Worm (Caenorhabditis elegans): ENCODE measurements around the gene nspb-5.

Gene nspb-5

ce11 chrIV:6639880-6640279, 41.0 kb downstream of the nspb-5 start, which contains the start of gene C01B10.6:
C01B10.6 (plus strand) TSS chrIV:6640180.
- TF ChIP-seq F13C5.2 (tag; optimal IDR thresholded peaks at IDR 0.05) (no peak), scrt-1 (GFP tag; IDR thresholded peaks at IDR 0.05) (no peak), tbx-11 (GFP tag; IDR thresholded peaks at IDR 0.05) (no peak), B0310.2 (tag; optimal IDR thresholded peaks at IDR 0.05) (no peak)

DNA sequence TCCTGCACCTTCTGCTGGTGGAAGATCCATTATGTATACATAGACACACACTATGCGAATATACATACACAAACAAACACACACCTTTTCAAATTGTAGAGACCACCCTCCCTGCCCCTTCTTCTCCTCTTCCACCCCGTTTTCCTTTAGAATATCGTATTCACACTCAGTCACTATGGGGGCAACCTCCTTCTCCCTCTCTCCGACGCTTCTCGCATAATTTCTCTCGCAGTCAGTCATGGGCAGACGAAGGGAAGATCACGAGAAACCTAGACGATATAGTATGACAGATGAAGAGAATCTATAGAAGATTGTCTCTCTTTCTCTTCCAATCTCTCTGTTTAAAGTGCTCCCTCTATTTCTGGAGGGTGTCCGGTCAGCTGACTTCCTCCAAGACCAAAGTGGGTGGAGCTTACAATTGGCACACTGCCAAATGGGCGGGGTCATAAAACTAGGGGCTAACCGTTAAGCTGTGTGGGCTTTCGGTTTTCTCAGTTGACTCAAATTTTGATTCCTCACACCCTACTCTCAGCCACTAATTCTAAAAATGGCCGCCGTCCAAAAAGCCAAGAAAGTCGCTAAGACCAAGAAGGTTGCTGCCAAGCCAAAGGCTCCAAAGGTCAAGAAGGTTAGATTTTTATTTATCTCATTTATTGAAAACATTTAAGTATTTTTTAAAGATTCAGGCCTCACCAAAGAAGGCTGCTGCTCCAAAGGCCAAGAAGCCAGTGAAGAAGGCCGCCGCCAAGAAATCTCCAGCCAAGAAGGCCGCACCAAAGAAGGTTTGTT, 47.2 kb downstream of the nspb-5 start, which contains the start of gene hil-7:
hil-7 (plus strand) TSS at position 446 of the 789 bp plus-strand sequence.
- TF ChIP-seq aly-1 (tag; optimal IDR thresholded peaks at IDR 0.05) (peak; percentile 61), ceh-13 (GFP tag; optimal IDR thresholded peaks at IDR 0.05) (no peak), hnd-1 (tag; optimal IDR thresholded peaks at IDR 0.05) (no peak), hmg-4 (GFP tag; optimal IDR thresholded peaks at IDR 0.05) (peak; percentile 63), ama-1 (optimal IDR thresholded peaks at IDR 0.05) (peak; percentile 90), tbx-11 (GFP tag; IDR thresholded peaks at IDR 0.05) (no peak), B0310.2 (tag; optimal IDR thresholded peaks at IDR 0.05) (no peak), scrt-1 (GFP tag; IDR thresholded peaks at IDR 0.05) (no peak), tra-4 (tag; optimal IDR thresholded peaks at IDR 0.05) (no peak), F13C5.2 (tag; optimal IDR thresholded peaks at IDR 0.05) (peak; percentile 12), tbx-37 (GFP tag; conservative IDR thresholded peaks at IDR 0.05) (no peak)

DNA sequence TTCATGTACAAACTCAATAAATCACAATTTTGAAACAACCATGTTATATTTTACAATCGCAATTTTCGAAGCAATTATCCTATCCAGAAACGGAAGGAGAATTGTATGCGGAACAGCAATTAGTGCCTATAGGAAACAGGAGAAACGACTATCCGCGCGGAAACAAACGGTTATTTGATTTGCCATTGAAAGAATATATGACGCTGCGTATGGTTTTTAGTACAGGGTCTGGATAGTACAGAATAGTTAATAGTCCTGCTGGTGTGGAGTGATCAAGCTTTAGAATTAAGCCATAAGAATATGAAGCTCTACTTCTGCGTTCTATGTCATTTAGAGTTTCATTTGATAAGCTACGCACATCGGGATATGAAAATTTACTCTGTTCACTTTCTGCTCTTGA, 48.1 kb downstream of the nspb-5 start:
- no peak for TF ChIP-seq B0310.2 (tag; optimal IDR thresholded peaks at IDR 0.05)
- no peak for TF ChIP-seq aly-1 (tag; optimal IDR thresholded peaks at IDR 0.05)
- no peak for TF ChIP-seq flt-1 (GFP tag; IDR thresholded peaks at IDR 0.05)
- no peak for TF ChIP-seq pes-1 (GFP tag; IDR thresholded peaks at IDR 0.05)
- no peak for TF ChIP-seq hmbx-1 (tag; optimal IDR thresholded peaks at IDR 0.05)
- no peak for TF ChIP-seq ceh-13 (GFP tag; optimal IDR thresholded peaks at IDR 0.05)
- TF ChIP-seq tbx-37 (GFP tag; conservative IDR thresholded peaks at IDR 0.05) = 0 out of 2 replicates have a peak, but pooled peaks have one; percentile 13
- TF ChIP-seq scrt-1 (GFP tag; IDR thresholded peaks at IDR 0.05) = no peak
- TF ChIP-seq tra-4 (tag; optimal IDR thresholded peaks at IDR 0.05) = no peak
- no peak for TF ChIP-seq hnd-1 (tag; optimal IDR thresholded peaks at IDR 0.05)
- TF ChIP-seq ama-1 (optimal IDR thresholded peaks at IDR 0.05) = peak; percentile 57

DNA sequence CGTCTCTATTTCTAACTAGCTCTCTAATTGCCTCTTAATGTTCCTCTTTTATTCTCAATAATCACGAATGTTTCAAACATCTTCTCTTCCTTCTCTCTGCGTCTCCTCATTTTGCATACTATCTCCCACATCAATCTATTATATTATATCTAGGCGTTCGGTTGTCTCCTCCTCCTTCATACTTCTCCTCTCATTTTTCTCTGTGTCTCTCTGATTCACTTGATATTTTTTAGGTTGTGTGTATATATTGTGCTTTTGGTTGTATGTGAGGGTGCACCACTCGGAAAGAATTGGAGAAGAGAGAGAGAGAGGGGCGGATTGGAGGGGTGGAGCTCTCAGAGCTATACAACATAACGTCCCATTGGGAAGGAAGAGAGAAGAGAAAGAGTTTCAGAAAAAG, 49.8 kb downstream of the nspb-5 start:
- TF ChIP-seq sea-1 (GFP tag; conservative IDR thresholded peaks at IDR 0.05) (no peak), hmg-4 (GFP tag; optimal IDR thresholded peaks at IDR 0.05) (peak; percentile 70), B0310.2 (tag; optimal IDR thresholded peaks at IDR 0.05) (peak; percentile 9), aly-1 (tag; optimal IDR thresholded peaks at IDR 0.05) (no peak)

Measured in whole organism, early embryonic.